Worm (Caenorhabditis elegans) whole organism, early embryonic: Measurements from ENCODE around the gene rpl-28.

ENCODE experiments used
- aly-1 ChIP-seq: sonication (generic microtip); optimal IDR thresholded peaks from 2 replicates; lab custom pipeline; 2016; ENCODE audit warnings: missing genetic modification characterization, missing compliant biosample characterization
- ama-1 ChIP-seq: fragments of 150-350 bp; optimal IDR thresholded peaks from 2 replicates; lab custom pipeline; 2014
- ceh-36 ChIP-seq: sonication (generic microtip); optimal IDR thresholded peaks from 2 replicates; lab custom pipeline; 2016; ENCODE audit warnings: missing genetic modification characterization, inconsistent platforms, missing compliant biosample characterization
- flt-1 ChIP-seq: fragments of 200-800 bp; sonication (Bioruptor generic); IDR thresholded peaks from 2 replicates; pipeline ENCODE4 v1.3.6; 2022; ENCODE audit warnings: missing genetic modification characterization, missing compliant biosample characterization
- hmbx-1 ChIP-seq: sonication (generic microtip); optimal IDR thresholded peaks from 2 replicates; lab custom pipeline; 2016; ENCODE audit warnings: mild to moderate bottlenecking, missing genetic modification characterization, missing compliant biosample characterization
- hnd-1 ChIP-seq: sonication (generic microtip); optimal IDR thresholded peaks from 2 replicates; lab custom pipeline; 2016; ENCODE audit warnings: missing genetic modification characterization, missing compliant biosample characterization
- sea-1 ChIP-seq: fragments of 200-800 bp; sonication (Bioruptor generic); conservative IDR thresholded peaks from 2 replicates; pipeline ENCODE4 v1.3.6; 2022; ENCODE audit warnings: missing genetic modification characterization, missing compliant biosample characterization
- tbx-11 ChIP-seq: fragments of 200-800 bp; sonication (Bioruptor generic); IDR thresholded peaks from 2 replicates; pipeline ENCODE4 v1.3.6; 2022; ENCODE audit warnings: missing genetic modification characterization, missing compliant biosample characterization
- tra-4 ChIP-seq: sonication (generic microtip); optimal IDR thresholded peaks from 2 replicates; lab custom pipeline; 2017; ENCODE audit warnings: missing genetic modification characterization, missing compliant biosample characterization

- TF ChIP-seq hmbx-1 (tag; lab: Kevin White, UChicago) = no peak
- TF ChIP-seq ama-1 (lab: Kevin White, UChicago) = no peak
- TF ChIP-seq ceh-36 (tag; lab: Kevin White, UChicago) = no peak
- no peak for TF ChIP-seq tra-4 (tag; lab: Kevin White, UChicago)
- no peak for TF ChIP-seq flt-1 (GFP tag; lab: Robert Waterston, UW)
- no peak for TF ChIP-seq aly-1 (tag; lab: Kevin White, UChicago)
- TF ChIP-seq tbx-11 (GFP tag; lab: Robert Waterston, UW) = no peak
- no peak for TF ChIP-seq hnd-1 (tag; lab: Kevin White, UChicago)
- no peak for TF ChIP-seq sea-1 (GFP tag; lab: Robert Waterston, UW)
These were observed 26.3 kb downstream of the rpl-28 start for ce11 chrV:12701613-12702012.
